Fruit fly (Drosophila melanogaster): ENCODE results near the gene CG4914.

Gene CG4914

dm6 chr3L:14636740-14637189, 41.2 kb downstream of the CG4914 start (continued):
- TF ChIP-seq Eip93F (GFP tag; optimal IDR thresholded peaks at IDR 0.05), result peak; percentile 60
- peak; percentile 89 to 91 for TF ChIP-seq ss (GFP tag; optimal IDR thresholded peaks at IDR 0.05)
- TF ChIP-seq lz (GFP tag; optimal IDR thresholded peaks at IDR 0.05), result peak; percentile 90
- no peak for TF ChIP-seq Hr38 (GFP tag; optimal IDR thresholded peaks at IDR 0.05)
- peak; percentile 82 for TF ChIP-seq dac (GFP tag; optimal IDR thresholded peaks at IDR 0.05)
- TF ChIP-seq fd59A (GFP tag; optimal IDR thresholded peaks at IDR 0.05), result peak; percentile 89
- peak; percentile 91 for TF ChIP-seq Sox14 (GFP tag; optimal IDR thresholded peaks at IDR 0.05)
- peak; percentile 82 for TF ChIP-seq Hr39 (GFP tag; optimal IDR thresholded peaks at IDR 0.05)
- peak; percentile 96 for TF ChIP-seq CG3919 (GFP tag; optimal IDR thresholded peaks at IDR 0.05)
- peak; percentile 90 for TF ChIP-seq Hr4 (GFP tag; optimal IDR thresholded peaks at IDR 0.05)
- peak; percentile 94 for TF ChIP-seq esn (GFP tag; optimal IDR thresholded peaks at IDR 0.05)
- peak; percentile 92 for TF ChIP-seq CG10669 (GFP tag; optimal IDR thresholded peaks at IDR 0.05)
- TF ChIP-seq Blimp-1 (GFP tag; optimal IDR thresholded peaks at IDR 0.05), result peak; percentile 79
- peak; percentile 89 for TF ChIP-seq net (GFP tag; optimal IDR thresholded peaks at IDR 0.05)
- TF ChIP-seq Gug (GFP tag; IDR thresholded peaks at IDR 0.05), result peak; percentile 88
- TF ChIP-seq vri (GFP tag; optimal IDR thresholded peaks at IDR 0.05), result peak; percentile 83
- TF ChIP-seq Met (GFP tag; optimal IDR thresholded peaks at IDR 0.05), result peak; percentile 92
- TF ChIP-seq CG10631 (GFP tag; optimal IDR thresholded peaks at IDR 0.05), result peak; percentile 95
- TF ChIP-seq dsx (GFP tag; optimal IDR thresholded peaks at IDR 0.05; ENCODE audit: poor library complexity, severe bottlenecking), result peak; percentile 88
- TF ChIP-seq CG9139 (GFP tag; optimal IDR thresholded peaks at IDR 0.05), result peak; percentile 85
- TF ChIP-seq pdm3 (GFP tag; optimal IDR thresholded peaks at IDR 0.05), result peak; percentile 92
- TF ChIP-seq Sox15 (GFP tag; optimal IDR thresholded peaks at IDR 0.05), result peak; percentile 83
- TF ChIP-seq CG6854 (GFP tag; optimal IDR thresholded peaks at IDR 0.05), result peak; percentile 84
- TF ChIP-seq CG11902 (GFP tag; optimal IDR thresholded peaks at IDR 0.05), result peak; percentile 85

dm6 chr3L:14635564-14635937, 42.4 kb downstream of the CG4914 start:
- TF ChIP-seq OdsH (GFP tag; optimal IDR thresholded peaks at IDR 0.05) (no peak), CG8119 (GFP tag; IDR thresholded peaks at IDR 0.05) (no peak), Gug (GFP tag; IDR thresholded peaks at IDR 0.05) (no peak), Blimp-1 (GFP tag; optimal IDR thresholded peaks at IDR 0.05) (no peak)

- TF ChIP-seq Smox (GFP tag; optimal IDR thresholded peaks at IDR 0.05) (peak; percentile 82), CG11902 (GFP tag; optimal IDR thresholded peaks at IDR 0.05) (peak; percentile 44), Sox15 (GFP tag; optimal IDR thresholded peaks at IDR 0.05) (peak; percentile 74), CG11762 (GFP tag; optimal IDR thresholded peaks at IDR 0.05; ENCODE audit: insufficient read depth) (peak; percentile 61), Ets21C (GFP tag; optimal IDR thresholded peaks at IDR 0.05) (peak; percentile 64), fkh (GFP tag; optimal IDR thresholded peaks at IDR 0.05) (peak; percentile 64), OdsH (GFP tag; optimal IDR thresholded peaks at IDR 0.05) (peak; percentile 80), CG6854 (GFP tag; optimal IDR thresholded peaks at IDR 0.05) (peak; percentile 35), CG8319 (GFP tag; optimal IDR thresholded peaks at IDR 0.05) (peak; percentile 67), svp (GFP tag) (peak; percentile 86), Met (GFP tag; optimal IDR thresholded peaks at IDR 0.05) (peak; percentile 86), Blimp-1 (GFP tag; optimal IDR thresholded peaks at IDR 0.05) (peak; percentile 57), CG7368 (GFP tag; optimal IDR thresholded peaks at IDR 0.05) (peak; percentile 66), CG4318 (GFP tag; optimal IDR thresholded peaks at IDR 0.05) (no peak), dac (GFP tag; optimal IDR thresholded peaks at IDR 0.05) (no peak), vri (GFP tag; optimal IDR thresholded peaks at IDR 0.05) (peak; percentile 58), CG16779 (tag; optimal IDR thresholded peaks at IDR 0.05) (peak; percentile 21), Eip75B (GFP tag; optimal IDR thresholded peaks at IDR 0.05) (peak; percentile 72), CG3919 (GFP tag; optimal IDR thresholded peaks at IDR 0.05) (peak; percentile 80), ss (GFP tag; optimal IDR thresholded peaks at IDR 0.05) (peak; percentile 65 to 88), CG8119 (GFP tag; IDR thresholded peaks at IDR 0.05) (peak; percentile 49; the same call in 2 of the 3 replicates), Hr39 (GFP tag; optimal IDR thresholded peaks at IDR 0.05) (peak; percentile 63), achi (GFP tag; optimal IDR thresholded peaks at IDR 0.05) (peak; percentile 81), net (GFP tag; optimal IDR thresholded peaks at IDR 0.05) (peak; percentile 56), dsx (GFP tag; optimal IDR thresholded peaks at IDR 0.05; ENCODE audit: poor library complexity, severe bottlenecking) (peak; percentile 83), Sox14 (GFP tag; optimal IDR thresholded peaks at IDR 0.05) (peak; percentile 65), Hr4 (GFP tag; optimal IDR thresholded peaks at IDR 0.05) (peak; percentile 7), CG10631 (GFP tag; optimal IDR thresholded peaks at IDR 0.05) (peak; percentile 77), CG9139 (GFP tag; optimal IDR thresholded peaks at IDR 0.05) (peak; percentile 70), Sox102F (GFP tag; optimal IDR thresholded peaks at IDR 0.05) (peak; percentile 71), CG32006 (GFP tag; optimal IDR thresholded peaks at IDR 0.05) (peak; percentile 42), Eip93F (GFP tag; optimal IDR thresholded peaks at IDR 0.05) (peak; percentile 39), Gug (GFP tag; IDR thresholded peaks at IDR 0.05) (no peak), lz (GFP tag; optimal IDR thresholded peaks at IDR 0.05) (peak; percentile 75), Eip78C (GFP tag) (peak; percentile 96), esn (GFP tag; optimal IDR thresholded peaks at IDR 0.05) (peak; percentile 92), CG15336 (GFP tag; IDR thresholded peaks at IDR 0.05) (peak; percentile 51)
These were observed 43.0 kb downstream of the CG4914 start for dm6 chr3L:14634773-14635563.
